Worm (Caenorhabditis elegans) whole organism, young adult: ENCODE results near the gene lev-8.

Source experiments
- C17E4.6 ChIP-seq: fragments of 200-800 bp; sonication (Bioruptor generic); IDR thresholded peaks from 2 replicates; pipeline ENCODE4 v1.3.6; 2022; ENCODE audit warnings: missing genetic modification reagents, missing genetic modification characterization, missing compliant biosample characterization
- D2030.7 ChIP-seq: fragments of 200-800 bp; sonication (Bioruptor generic); IDR thresholded peaks from 2 replicates; pipeline ENCODE4 v1.3.6; 2022; ENCODE audit warnings: missing genetic modification reagents, missing genetic modification characterization, missing compliant biosample characterization
- F33H1.4 ChIP-seq: fragments of 200-800 bp; sonication (Bioruptor generic); IDR thresholded peaks from 2 replicates; pipeline ENCODE4 v1.3.6; 2022; ENCODE audit warnings: missing genetic modification reagents, missing genetic modification characterization, missing compliant biosample characterization
- F39B2.1 ChIP-seq: fragments of 200-800 bp; sonication (Bioruptor generic); IDR thresholded peaks from 2 replicates; pipeline ENCODE4 v1.3.6; 2022; ENCODE audit warnings: missing genetic modification reagents, missing genetic modification characterization, missing compliant biosample characterization
- F52B5.7 ChIP-seq: sonication (generic microtip); optimal IDR thresholded peaks from 2 replicates; lab custom pipeline; 2016; ENCODE audit warnings: mild to moderate bottlenecking, missing genetic modification characterization, missing compliant biosample characterization
- F57C9.4 ChIP-seq: sonication (generic microtip); optimal IDR thresholded peaks from 2 replicates; lab custom pipeline; 2017; ENCODE audit warnings: mild to moderate bottlenecking, missing genetic modification characterization, missing compliant biosample characterization
- K12H6.12 ChIP-seq: fragments of 200-800 bp; sonication (Bioruptor generic); optimal IDR thresholded peaks from 2 replicates; lab custom pipeline; 2018; ENCODE audit warnings: mild to moderate bottlenecking, missing genetic modification characterization, missing compliant biosample characterization
- T26A5.8 ChIP-seq: sonication (generic microtip); optimal IDR thresholded peaks from 2 replicates; lab custom pipeline; 2016; ENCODE audit warnings: missing genetic modification characterization, missing compliant biosample characterization
- Y79H2A.3 ChIP-seq: fragments of 200-800 bp; sonication (Bioruptor generic); conservative IDR thresholded peaks from 2 replicates; pipeline ENCODE4 v1.3.6; 2022; ENCODE audit warnings: missing genetic modification reagents, missing genetic modification characterization, missing compliant biosample characterization
- atf-7 ChIP-seq: sonication (generic microtip); optimal IDR thresholded peaks from 2 replicates; lab custom pipeline; 2017; ENCODE audit warnings: mild to moderate bottlenecking, missing genetic modification characterization, missing compliant biosample characterization
- attf-5 ChIP-seq: fragments of 200-800 bp; sonication (Bioruptor generic); optimal IDR thresholded peaks from 2 replicates; lab custom pipeline; 2018; ENCODE audit warnings: mild to moderate bottlenecking, missing genetic modification characterization, missing compliant biosample characterization
- bed-2 ChIP-seq: fragments of 200-800 bp; sonication (Bioruptor generic); IDR thresholded peaks from 2 replicates; pipeline ENCODE4 v1.3.6; 2022; ENCODE audit warnings: missing genetic modification reagents, missing genetic modification characterization, missing compliant biosample characterization
- ceh-40 ChIP-seq: fragments of 200-800 bp; sonication (Bioruptor generic); IDR thresholded peaks from 2 replicates; pipeline ENCODE4 v1.3.6; 2022; ENCODE audit warnings: missing genetic modification characterization, missing compliant biosample characterization
- chd-7 ChIP-seq: sonication (generic microtip); optimal IDR thresholded peaks from 2 replicates; lab custom pipeline; 2016; ENCODE audit warnings: mild to moderate bottlenecking, missing genetic modification characterization, moderate library complexity, missing compliant biosample characterization
- dox-1 ChIP-seq: fragments of 200-800 bp; sonication (Bioruptor generic); IDR thresholded peaks from 2 replicates; pipeline ENCODE4 v1.3.6; 2022; ENCODE audit warnings: missing genetic modification reagents, missing genetic modification characterization, missing compliant biosample characterization
- dpff-1 ChIP-seq: sonication (generic microtip); optimal IDR thresholded peaks from 2 replicates; lab custom pipeline; 2017; ENCODE audit warnings: mild to moderate bottlenecking, missing genetic modification characterization, missing compliant biosample characterization
- egrh-3 ChIP-seq: fragments of 200-800 bp; sonication (Bioruptor generic); IDR thresholded peaks from 2 replicates; pipeline ENCODE4 v1.3.6; 2022; ENCODE audit warnings: missing genetic modification reagents, missing genetic modification characterization, missing compliant biosample characterization
- ekl-4 ChIP-seq: fragments of 200-800 bp; sonication (Bioruptor generic); IDR thresholded peaks from 2 replicates; pipeline ENCODE4 v1.3.6; 2022; ENCODE audit warnings: missing genetic modification reagents, missing genetic modification characterization, missing compliant biosample characterization
- hlh-26 ChIP-seq: fragments of 200-800 bp; sonication (Bioruptor generic); conservative IDR thresholded peaks from 2 replicates; pipeline ENCODE4 v1.3.6; 2022; ENCODE audit warnings: missing genetic modification reagents, missing genetic modification characterization, missing compliant biosample characterization
- hmg-1.2 ChIP-seq: fragments of 200-800 bp; sonication (Bioruptor generic); IDR thresholded peaks from 2 replicates; pipeline ENCODE4 v1.3.6; 2022; ENCODE audit warnings: missing genetic modification reagents, missing genetic modification characterization, missing compliant biosample characterization
- hrde-1 ChIP-seq: sonication (generic microtip); optimal IDR thresholded peaks from 2 replicates; lab custom pipeline; 2016; ENCODE audit warnings: missing genetic modification characterization, mild to moderate bottlenecking, missing compliant biosample characterization, moderate library complexity, missing genotype, missing genetic modification reagents, borderline replicate concordance
- lag-1 ChIP-seq: fragments of 200-800 bp; sonication (Bioruptor generic); IDR thresholded peaks from 2 replicates; pipeline ENCODE4 v1.3.6; 2022; ENCODE audit warnings: missing genetic modification reagents, missing genetic modification characterization, missing compliant biosample characterization
- let-607 ChIP-seq, 2 experiments: fragments of 200-800 bp in 1 of 2; sonication (Bioruptor generic) in 1 of 2; sonication (generic microtip) in 1 of 2; optimal IDR thresholded peaks; 2 replicates each; lab custom pipeline; 2016 to 2018; ENCODE audit warnings: mild to moderate bottlenecking in 2 of 2, missing compliant biosample characterization in 2 of 2, missing genetic modification characterization in 2 of 2, moderate library complexity in 2 of 2, missing genotype in 1 of 2
- lin-35 ChIP-seq, 3 experiments: fragments of 150-350 bp in 2 of 3; sonication (generic microtip) in 1 of 3; optimal IDR thresholded peaks; 2 replicates each; lab custom pipeline; 2014 to 2018; ENCODE audit warnings: missing biosample characterization in 3 of 3, missing genetic modification characterization in 3 of 3, missing genetic modification reagents in 3 of 3
- lsy-27 ChIP-seq: sonication (generic microtip); optimal IDR thresholded peaks from 2 replicates; lab custom pipeline; 2017; ENCODE audit warnings: missing genetic modification characterization, mild to moderate bottlenecking, missing compliant biosample characterization, antibody characterized with exemption, missing genotype, borderline replicate concordance; ENCODE audit not compliant: insufficient read depth
- madf-10 ChIP-seq: sonication (generic microtip); optimal IDR thresholded peaks from 2 replicates; lab custom pipeline; 2016; ENCODE audit warnings: mild to moderate bottlenecking, missing genetic modification characterization, missing compliant biosample characterization
- madf-6 ChIP-seq: fragments of 200-800 bp; sonication (Bioruptor generic); IDR thresholded peaks from 2 replicates; pipeline ENCODE4 v1.3.6; 2022; ENCODE audit warnings: missing genetic modification reagents, missing genetic modification characterization, missing compliant biosample characterization
- mel-28 ChIP-seq: sonication (generic microtip); optimal IDR thresholded peaks from 2 replicates; lab custom pipeline; 2016; ENCODE audit warnings: borderline replicate concordance, mild to moderate bottlenecking, missing genetic modification characterization, missing compliant biosample characterization
- mes-4 ChIP-seq: sonication (generic microtip); optimal IDR thresholded peaks from 2 replicates; lab custom pipeline; 2016; ENCODE audit warnings: missing genotype, missing genetic modification characterization, missing compliant biosample characterization
- mxl-1 ChIP-seq: sonication (generic microtip); optimal IDR thresholded peaks from 2 replicates; lab custom pipeline; 2016; ENCODE audit warnings: missing genetic modification characterization, missing compliant biosample characterization
- nfyb-1 ChIP-seq: fragments of 200-800 bp; sonication (Bioruptor generic); IDR thresholded peaks from 2 replicates; pipeline ENCODE4 v1.3.6; 2022; ENCODE audit warnings: missing genetic modification reagents, missing genetic modification characterization, missing compliant biosample characterization
- nhr-120 ChIP-seq: fragments of 200-800 bp; sonication (Bioruptor generic); IDR thresholded peaks from 2 replicates; pipeline ENCODE4 v1.3.6; 2022; ENCODE audit warnings: missing genetic modification characterization, missing compliant biosample characterization
- nhr-179 ChIP-seq: sonication (generic microtip); optimal IDR thresholded peaks from 2 replicates; lab custom pipeline; 2016; ENCODE audit warnings: mild to moderate bottlenecking, missing genetic modification characterization, missing compliant biosample characterization
- nhr-27 ChIP-seq: fragments of 200-800 bp; sonication (Bioruptor generic); optimal IDR thresholded peaks from 2 replicates; lab custom pipeline; 2018; ENCODE audit warnings: mild to moderate bottlenecking, missing genetic modification characterization, moderate library complexity, missing compliant biosample characterization
- sea-2 ChIP-seq: fragments of 200-800 bp; sonication (Bioruptor generic); IDR thresholded peaks from 2 replicates; pipeline ENCODE4 v1.3.6; 2022; ENCODE audit warnings: missing genetic modification characterization, missing compliant biosample characterization
- snpc-1.3 ChIP-seq: sonication (generic microtip); optimal IDR thresholded peaks from 2 replicates; lab custom pipeline; 2017; ENCODE audit warnings: missing genetic modification characterization, mild to moderate bottlenecking, missing compliant biosample characterization, antibody characterized with exemption, moderate library complexity, missing genotype, missing genetic modification reagents; ENCODE audit not compliant: insufficient read depth
- snpc-4 ChIP-seq, 5 experiments: fragments of 150-350 bp in 1 of 5; sonication (generic microtip) in 4 of 5; optimal IDR thresholded peaks; 2 replicates each; lab custom pipeline; 2014 to 2018; ENCODE audit warnings: missing genetic modification characterization in 5 of 5, missing biosample characterization in 3 of 5, antibody characterized with exemption in 2 of 5, mild to moderate bottlenecking in 2 of 5, missing compliant biosample characterization in 2 of 5, missing genotype in 2 of 5, moderate library complexity in 2 of 5, missing genetic modification reagents in 1 of 5
- tbp1 ChIP-seq: fragments of 200-800 bp; sonication (Bioruptor generic); optimal IDR thresholded peaks from 2 replicates; lab custom pipeline; 2018; ENCODE audit warnings: mild to moderate bottlenecking, missing genetic modification characterization, missing compliant biosample characterization
- tbx-9 ChIP-seq: sonication (generic microtip); optimal IDR thresholded peaks from 2 replicates; lab custom pipeline; 2016; ENCODE audit warnings: borderline replicate concordance, missing genetic modification characterization, inconsistent platforms, missing compliant biosample characterization
- ztf-18 ChIP-seq: sonication (generic microtip); optimal IDR thresholded peaks from 2 replicates; lab custom pipeline; 2016; ENCODE audit warnings: missing genotype, mild to moderate bottlenecking, missing genetic modification characterization, missing compliant biosample characterization
- ztf-22 ChIP-seq: fragments of 200-800 bp; sonication (Bioruptor generic); optimal IDR thresholded peaks from 2 replicates; lab custom pipeline; 2018; ENCODE audit warnings: mild to moderate bottlenecking, missing genetic modification characterization, moderate library complexity, missing compliant biosample characterization
- ztf-26 ChIP-seq: sonication (generic microtip); optimal IDR thresholded peaks from 2 replicates; lab custom pipeline; 2017; ENCODE audit warnings: missing genetic modification characterization, missing compliant biosample characterization
- ztf-3 ChIP-seq: fragments of 200-800 bp; sonication (Bioruptor generic); optimal IDR thresholded peaks from 2 replicates; lab custom pipeline; 2018; ENCODE audit warnings: mild to moderate bottlenecking, missing genetic modification characterization, missing compliant biosample characterization

The lev-8 gene

DNA sequence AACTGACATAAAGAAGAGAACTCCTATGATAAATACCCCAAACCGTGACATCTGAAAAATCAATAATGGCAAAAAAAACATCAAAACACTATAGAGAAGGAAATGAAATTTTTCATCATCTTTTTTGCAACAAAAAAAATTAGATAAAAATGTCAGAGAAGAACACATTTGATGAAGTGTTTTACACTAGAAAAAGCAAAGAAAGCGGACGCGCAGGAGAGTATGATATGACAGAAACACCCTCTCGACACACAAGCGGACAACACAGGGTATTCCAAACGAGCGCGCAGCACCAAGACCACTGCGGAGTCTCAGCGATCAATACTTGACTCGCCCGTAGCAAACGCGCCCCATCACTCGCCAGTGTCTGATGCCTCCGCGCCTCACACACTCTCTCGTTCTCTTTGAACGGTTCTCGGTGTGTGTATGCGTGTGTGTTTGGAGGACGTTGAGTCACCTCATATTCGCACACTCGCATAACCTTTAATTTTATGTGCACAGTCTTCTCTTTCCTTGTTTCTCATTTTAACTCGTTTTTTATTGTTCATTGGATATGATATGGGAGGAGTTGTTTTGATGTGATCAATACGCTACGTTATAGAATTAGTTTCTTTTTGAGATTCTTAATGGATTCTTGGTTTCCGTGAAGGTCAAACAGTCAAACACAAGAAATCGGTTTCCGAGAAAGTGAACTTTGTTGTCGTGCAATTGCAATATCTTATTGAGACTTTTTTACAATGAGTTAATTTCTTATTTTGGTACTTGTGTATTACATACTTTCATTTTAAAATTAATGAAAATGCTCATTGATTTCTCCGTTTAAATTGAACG lies 14.1 kb upstream of the lev-8 start, which contains the start of gene selt-1.1 (continued):
- TF ChIP-seq mes-4 (tag; lab: Kevin White, UChicago), result no peak
- no peak for TF ChIP-seq snpc-4 (GFP tag; optimal IDR thresholded peaks at IDR 0.05; lab: Kevin White, UChicago)
- peak in 1 of 4 experiments; percentile 40 for TF ChIP-seq snpc-4 (tag; optimal IDR thresholded peaks at IDR 0.05; lab: Kevin White, UChicago)
- no peak for TF ChIP-seq nhr-27 (tag; lab: Kevin White, UChicago)
- TF ChIP-seq snpc-1.3 (tag; lab: Kevin White, UChicago), result no peak
- no peak for TF ChIP-seq sea-2 (GFP tag; lab: Robert Waterston, UW)
- TF ChIP-seq bed-2 (GFP tag; lab: Robert Waterston, UW), result 0 out of 2 replicates have a peak, but pooled peaks have one; percentile 28
- no peak for TF ChIP-seq F33H1.4 (GFP tag; lab: Robert Waterston, UW)
- TF ChIP-seq mel-28 (tag; lab: Kevin White, UChicago), result no peak
- TF ChIP-seq C17E4.6 (GFP tag; lab: Robert Waterston, UW), result no peak
- no peak for TF ChIP-seq Y79H2A.3 (GFP tag; lab: Robert Waterston, UW)
- no peak for TF ChIP-seq T26A5.8 (tag; lab: Kevin White, UChicago)
- peak; percentile 43 to 68 for TF ChIP-seq let-607 (tag; optimal IDR thresholded peaks at IDR 0.05; lab: Kevin White, UChicago)
- TF ChIP-seq F52B5.7 (tag; lab: Kevin White, UChicago), result no peak
- TF ChIP-seq ceh-40 (GFP tag; lab: Robert Waterston, UW), result no peak
- TF ChIP-seq lag-1 (GFP tag; lab: Robert Waterston, UW), result no peak
- TF ChIP-seq lin-35 (GFP tag; optimal IDR thresholded peaks at IDR 0.05; lab: Kevin White, UChicago), result no peak
- TF ChIP-seq ztf-3 (GFP tag; lab: Kevin White, UChicago), result no peak
- no peak for TF ChIP-seq hrde-1 (tag; lab: Kevin White, UChicago)
- no peak for TF ChIP-seq nhr-179
- no peak for TF ChIP-seq madf-10 (tag; lab: Kevin White, UChicago)
- no peak for TF ChIP-seq F39B2.1 (GFP tag; lab: Robert Waterston, UW)
- TF ChIP-seq D2030.7 (GFP tag; lab: Robert Waterston, UW), result no peak
- peak; percentile 8 for TF ChIP-seq chd-7
- no peak for TF ChIP-seq tbp1 (GFP tag; lab: Kevin White, UChicago)
- TF ChIP-seq atf-7 (tag; lab: Kevin White, UChicago), result peak; percentile 29
- no peak for TF ChIP-seq mxl-1 (tag; lab: Kevin White, UChicago)
- no peak for TF ChIP-seq lsy-27 (tag; lab: Kevin White, UChicago)

ce11 chrX:11547442-11548023 lies 13.2 kb upstream of the lev-8 start:
- TF ChIP-seq hlh-26 (GFP tag; lab: Robert Waterston, UW) (no peak), attf-5 (GFP tag; lab: Kevin White, UChicago) (no peak), ztf-22 (GFP tag; lab: Kevin White, UChicago) (no peak), hmg-1.2 (GFP tag; lab: Robert Waterston, UW) (no peak), ekl-4 (no peak), madf-6 (GFP tag; lab: Robert Waterston, UW) (no peak), sea-2 (GFP tag; lab: Robert Waterston, UW) (no peak), F57C9.4 (no peak), nhr-27 (tag; lab: Kevin White, UChicago) (no peak), ceh-40 (GFP tag; lab: Robert Waterston, UW) (no peak), nhr-120 (GFP tag; lab: Robert Waterston, UW) (no peak), dpff-1 (tag; lab: Kevin White, UChicago) (no peak), ztf-18 (tag; lab: Kevin White, UChicago) (no peak), ztf-26 (tag; lab: Kevin White, UChicago) (no peak), tbx-9 (tag; lab: Kevin White, UChicago) (no peak), K12H6.12 (tag; lab: Kevin White, UChicago) (no peak), snpc-1.3 (tag; lab: Kevin White, UChicago) (no peak), nfyb-1 (no peak), dox-1 (GFP tag; lab: Robert Waterston, UW) (no peak), egrh-3 (GFP tag; lab: Robert Waterston, UW) (no peak)
